Worm (Caenorhabditis elegans): ENCODE data around the gene T22F3.8.

DNA sequence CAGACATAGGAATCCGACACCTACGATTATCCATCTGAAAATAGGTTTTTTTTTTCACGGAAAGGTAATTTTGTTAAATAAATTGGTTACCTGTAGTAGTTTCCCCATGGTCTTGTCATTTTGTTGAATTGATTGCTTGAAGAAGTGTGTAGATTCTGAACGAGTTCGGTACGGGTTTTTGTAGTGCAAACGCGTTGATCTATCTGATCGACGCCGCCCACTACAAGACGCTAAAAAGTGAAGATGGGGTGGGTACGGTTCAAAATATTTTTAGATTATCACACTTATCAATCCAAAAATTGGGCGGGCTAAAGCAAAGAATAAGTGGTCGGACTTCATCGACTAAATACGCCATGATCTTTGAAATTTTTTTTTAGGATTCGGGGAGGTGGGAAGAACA, 9.2 kb upstream of the T22F3.8 start, which contains the start of gene T22F3.11:
- TF ChIP-seq him-1 (tag; optimal IDR thresholded peaks at IDR 0.05), result no peak
- no peak for TF ChIP-seq dao-5 (tag; optimal IDR thresholded peaks at IDR 0.05)
- no peak for TF ChIP-seq W03F9.2 (tag; optimal IDR thresholded peaks at IDR 0.05)

Data from whole organism, L4/young adult.